Worm (Caenorhabditis elegans) whole organism, L1 larva: ENCODE results near the gene F18A11.2.
"Not testable (repeated sequence)": the region's sequence is repeated elsewhere in the genome, so short reads cannot be mapped to it uniquely, and the experiment has no call there.

Experiments
- ama-1 ChIP-seq: fragments of 150-350 bp; optimal IDR thresholded peaks from 2 replicates; lab custom pipeline; 2014
- ces-1 ChIP-seq: fragments of 150-350 bp; optimal IDR thresholded peaks from 2 replicates; lab custom pipeline; 2014; ENCODE audit warnings: missing biosample characterization, missing genetic modification reagents, missing genetic modification characterization
- fkh-10 ChIP-seq: sonication (generic microtip); optimal IDR thresholded peaks from 2 replicates; lab custom pipeline; 2017; ENCODE audit warnings: missing biosample characterization, missing genetic modification reagents, missing genetic modification characterization
- fkh-8 ChIP-seq: sonication (generic microtip); optimal IDR thresholded peaks from 2 replicates; lab custom pipeline; 2016; ENCODE audit warnings: mild to moderate bottlenecking, missing genetic modification characterization, missing compliant biosample characterization
- fos-1 ChIP-seq: fragments of 150-350 bp; optimal IDR thresholded peaks from 2 replicates; lab custom pipeline; 2014; ENCODE audit warnings: missing biosample characterization, missing genetic modification characterization
- lin-39 ChIP-seq: fragments of 150-350 bp; optimal IDR thresholded peaks from 2 replicates; lab custom pipeline; 2014; ENCODE audit warnings: missing biosample characterization, missing genetic modification reagents, missing genetic modification characterization
- nhr-71 ChIP-seq: sonication (generic microtip); optimal IDR thresholded peaks from 2 replicates; lab custom pipeline; 2016; ENCODE audit warnings: mild to moderate bottlenecking, missing genetic modification characterization, moderate library complexity, missing compliant biosample characterization
- nhr-76 ChIP-seq: sonication (generic microtip); optimal IDR thresholded peaks from 2 replicates; lab custom pipeline; 2017; ENCODE audit warnings: missing biosample characterization, missing genetic modification characterization
- pag-3 ChIP-seq: sonication (generic microtip); optimal IDR thresholded peaks from 2 replicates; lab custom pipeline; 2017; ENCODE audit warnings: missing genetic modification characterization, mild to moderate bottlenecking, missing compliant biosample characterization, antibody characterized with exemption, borderline replicate concordance; ENCODE audit not compliant: insufficient read depth
- snpc-4 ChIP-seq: fragments of 150-350 bp; optimal IDR thresholded peaks from 2 replicates; lab custom pipeline; 2014; ENCODE audit warnings: missing biosample characterization, missing genetic modification characterization
- tlp-1 ChIP-seq: fragments of 150-350 bp; optimal IDR thresholded peaks from 2 replicates; lab custom pipeline; 2014; ENCODE audit warnings: missing biosample characterization, missing genetic modification characterization
- unc-62 ChIP-seq: fragments of 150-350 bp; optimal IDR thresholded peaks from 2 replicates; lab custom pipeline; 2014; ENCODE audit warnings: missing biosample characterization, missing genetic modification reagents, missing genetic modification characterization

DNA sequence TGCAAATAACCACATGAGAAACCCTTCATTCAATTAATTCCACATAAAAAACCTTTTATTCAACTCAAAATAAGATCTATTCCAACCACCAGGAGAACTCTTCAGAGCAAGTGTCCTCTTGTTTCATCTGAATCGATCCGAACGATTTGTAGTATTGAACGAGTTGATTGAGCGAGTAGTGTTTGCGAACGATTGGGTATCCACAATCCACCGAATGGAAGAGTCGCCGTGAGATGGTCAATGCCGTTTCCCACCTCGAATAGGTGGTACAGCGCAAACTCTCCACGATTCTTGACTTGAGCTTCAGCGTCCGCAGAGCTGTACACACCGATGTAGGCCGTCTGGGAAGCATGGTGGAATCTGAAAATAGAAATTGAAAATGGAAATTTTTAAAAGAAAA lies 50.9 kb downstream of the F18A11.2 start, which contains the start of gene Y81G3A.6:
- not testable (repeated sequence) for TF ChIP-seq lin-39 (tag; lab: Kevin White, UChicago); fos-1 (tag; lab: Kevin White, UChicago); nhr-76 (tag; lab: Kevin White, UChicago); nhr-71 (tag; lab: Kevin White, UChicago); ces-1 (GFP tag; lab: Kevin White, UChicago); ama-1 (lab: Kevin White, UChicago); unc-62 (GFP tag; lab: Kevin White, UChicago); snpc-4 (tag; lab: Kevin White, UChicago); fkh-10 (GFP tag; lab: Kevin White, UChicago); fkh-8 (tag; lab: Kevin White, UChicago); tlp-1 (tag; lab: Kevin White, UChicago); pag-3 (tag; lab: Kevin White, UChicago)
